Fruit fly (Drosophila melanogaster): ENCODE measurements around the gene CG15743.

Gene CG15743

dm6 chrX:13323114-13323513, 37.6 kb downstream of the CG15743 start (continued):
- TF ChIP-seq salm (tag; optimal IDR thresholded peaks at IDR 0.05) (peak; percentile 42), CG32767 (GFP tag; IDR thresholded peaks at IDR 0.05) (peak; percentile 61; the same call in 1 of the 2 replicates), CG5245 (GFP tag; optimal IDR thresholded peaks at IDR 0.05) (peak; percentile 35), vvl (GFP tag; IDR thresholded peaks at IDR 0.05) (peak; percentile 61; the same call in 1 of the 2 replicates), jumu (GFP tag; optimal IDR thresholded peaks at IDR 0.05) (peak; percentile 21), CG14014 (GFP tag; IDR thresholded peaks at IDR 0.05) (0 out of 2 replicates have a peak, but pooled peaks have one; percentile 32), Ssrp (tag; optimal IDR thresholded peaks at IDR 0.05) (peak; percentile 61), crp (GFP tag; optimal IDR thresholded peaks at IDR 0.05) (no peak), prd (optimal IDR thresholded peaks at IDR 0.05) (no peak), prd (GFP tag; IDR thresholded peaks at IDR 0.05) (peak; percentile 63; the same call in 2 of the 3 replicates), p53 (GFP tag; optimal IDR thresholded peaks at IDR 0.05) (no peak), Hr3 (GFP tag; optimal IDR thresholded peaks at IDR 0.05) (peak; percentile 58), CG11456 (GFP tag; IDR thresholded peaks at IDR 0.05) (0 out of 3 replicates have a peak, but pooled peaks have one; percentile 5), Abd-B (GFP tag; optimal IDR thresholded peaks at IDR 0.05) (peak; percentile 55), CG33557 (GFP tag; optimal IDR thresholded peaks at IDR 0.05) (no peak), CG12659 (GFP tag; optimal IDR thresholded peaks at IDR 0.05) (peak; percentile 52), CG14050 (GFP tag; IDR thresholded peaks at IDR 0.05) (peak; percentile 48; the same call in 2 of the 3 replicates), Sox102F (GFP tag; optimal IDR thresholded peaks at IDR 0.05) (peak; percentile 82), esg (GFP tag; conservative IDR thresholded peaks at IDR 0.05) (peak; percentile 56), CG10543 (GFP tag; optimal IDR thresholded peaks at IDR 0.05) (no peak), CG10431 (GFP tag; optimal IDR thresholded peaks at IDR 0.05) (no peak), crc (GFP tag; optimal IDR thresholded peaks at IDR 0.05) (peak; percentile 20), CG15514 (GFP tag; optimal IDR thresholded peaks at IDR 0.05) (peak; percentile 2), pan (optimal IDR thresholded peaks at IDR 0.05) (no peak), pan (GFP tag; optimal IDR thresholded peaks at IDR 0.05 in 1 of 2, IDR thresholded peaks at IDR 0.05 in 1 of 2) (peak in 1 of 2 experiments; percentile 65), Antp (GFP tag; optimal IDR thresholded peaks at IDR 0.05) (peak; percentile 32), cas (GFP tag; IDR thresholded peaks at IDR 0.05) (no peak), vnd (GFP tag; IDR thresholded peaks at IDR 0.05; ENCODE audit: partially characterized antibody) (no peak), HLH3B (GFP tag; IDR thresholded peaks at IDR 0.05) (no peak), sd (tag; optimal IDR thresholded peaks at IDR 0.05) (no peak), gt (GFP tag; IDR thresholded peaks at IDR 0.05) (no peak), Kr (GFP tag; optimal IDR thresholded peaks at IDR 0.05) (no peak), ro (GFP tag; IDR thresholded peaks at IDR 0.05) (no peak), nmo (GFP tag; optimal IDR thresholded peaks at IDR 0.05) (peak; percentile 50), bbx (GFP tag; IDR thresholded peaks at IDR 0.05; ENCODE audit: partially characterized antibody) (no peak), Taf1 (GFP tag; IDR thresholded peaks at IDR 0.05) (no peak), sens (GFP tag) (peak; percentile 94), BtbVII (GFP tag; optimal IDR thresholded peaks at IDR 0.05) (peak; percentile 56), CG11695 (GFP tag; IDR thresholded peaks at IDR 0.05) (peak; percentile 61), CG42726 (GFP tag; IDR thresholded peaks at IDR 0.05; ENCODE audit: partially characterized antibody) (no peak), dysf (GFP tag; IDR thresholded peaks at IDR 0.05) (peak; percentile 72), sens-2 (GFP tag; IDR thresholded peaks at IDR 0.05) (no peak), kay (GFP tag; optimal IDR thresholded peaks at IDR 0.05) (no peak), CG17912 (GFP tag; optimal IDR thresholded peaks at IDR 0.05) (no peak), Adf1 (GFP tag; IDR thresholded peaks at IDR 0.05) (no peak), E2f1 (GFP tag; IDR thresholded peaks at IDR 0.05) (no peak; the same call in 1 of the 2 replicates), CG34224 (GFP tag; IDR thresholded peaks at IDR 0.05; ENCODE audit: partially characterized antibody) (no peak), tap (tag; optimal IDR thresholded peaks at IDR 0.05) (no peak), grau (tag; optimal IDR thresholded peaks at IDR 0.05) (peak; percentile 74), ewg (GFP tag; optimal IDR thresholded peaks at IDR 0.05) (peak; percentile 27), CG8944 (GFP tag; optimal IDR thresholded peaks at IDR 0.05) (peak; percentile 53)

Data from whole organism, embryonic.